Worm (Caenorhabditis elegans) whole organism, mixed stage, embryonic: Measurements from ENCODE around the gene clec-241.

Experiments
- lin-13 ChIP-seq: fragments of 150-350 bp; optimal IDR thresholded peaks from 2 replicates; lab custom pipeline; 2014; ENCODE audit warnings: missing biosample characterization, missing genetic modification characterization
- nhr-237 ChIP-seq: fragments of 150-350 bp; optimal IDR thresholded peaks from 2 replicates; lab custom pipeline; 2014; ENCODE audit warnings: missing biosample characterization, missing genetic modification characterization
- nhr-28 ChIP-seq: fragments of 150-350 bp; optimal IDR thresholded peaks from 2 replicates; lab custom pipeline; 2014; ENCODE audit warnings: missing biosample characterization, missing genetic modification characterization
- tbx-8 ChIP-seq: fragments of 200-800 bp; sonication (Bioruptor generic); optimal IDR thresholded peaks from 2 replicates; lab custom pipeline; 2018; ENCODE audit warnings: mild to moderate bottlenecking, missing genetic modification characterization, moderate library complexity, missing compliant biosample characterization

DNA sequence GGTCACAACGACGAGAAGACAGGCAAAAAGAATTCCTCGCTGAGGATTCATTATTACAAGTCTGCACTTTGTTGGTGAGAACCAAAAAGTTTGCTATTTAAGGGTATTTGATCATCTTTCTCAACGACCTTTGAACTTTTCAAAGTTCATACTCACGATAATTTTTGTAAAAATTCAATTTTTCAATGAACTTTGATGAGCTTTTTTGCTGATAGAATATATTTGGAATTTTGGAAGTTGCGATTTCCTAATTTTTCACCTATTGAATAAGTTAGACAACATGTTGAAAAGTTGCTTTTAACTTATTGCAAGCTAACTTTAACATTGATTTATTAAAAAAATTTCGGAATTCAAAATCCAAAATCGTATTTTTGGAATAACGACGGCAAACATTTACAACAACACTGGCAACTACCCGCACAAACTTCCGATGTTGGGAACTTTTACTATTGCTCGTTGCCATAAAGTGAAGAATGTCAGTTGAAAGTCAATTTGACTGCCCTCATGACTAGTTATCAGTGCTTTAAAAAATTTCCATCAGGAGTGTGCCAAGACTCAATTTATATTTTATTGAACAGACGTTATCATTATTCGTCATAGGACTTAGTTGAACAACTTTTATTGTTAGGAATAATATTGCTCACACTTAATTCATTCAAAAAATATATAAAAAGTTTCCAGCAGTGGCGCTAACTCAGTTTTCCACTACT is 9.6 kb upstream of the clec-241 start, which contains the start of the genes F49H6.8 and F49H6.5:
- TF ChIP-seq tbx-8 (no peak), nhr-237 (no peak), lin-13 (tag; lab: Kevin White, UChicago) (no peak), nhr-28 (no peak)
